Worm (Caenorhabditis elegans): ENCODE measurements around the gene sysm-1.
A peak's percentile ranks its signal among the peaks of the same experiment; 100 is the strongest.

Gene sysm-1

ce11 chrII:9107095-9107769, 24.2 kb upstream of the sysm-1 start, which contains the start of gene dyrb-1:
Gene dyrb-1, minus strand, starts transcription at chrII:9107145.
- TF ChIP-seq tbx-8 (GFP tag; optimal IDR thresholded peaks at IDR 0.05) (no peak), ces-1 (GFP tag; optimal IDR thresholded peaks at IDR 0.05) (peak; percentile 76)

ce11 chrII:9100798-9101197, 17.8 kb upstream of the sysm-1 start, which contains the start of gene T24H10.5:
Gene T24H10.5, plus strand, starts transcription at chrII:9101098.
- TF ChIP-seq ztf-11 (tag; optimal IDR thresholded peaks at IDR 0.05) (no peak), ceh-83 (GFP tag; optimal IDR thresholded peaks at IDR 0.05) (no peak), elt-1 (tag; optimal IDR thresholded peaks at IDR 0.05; ENCODE audit: borderline replicate concordance, insufficient read depth) (no peak), bed-3 (GFP tag; optimal IDR thresholded peaks at IDR 0.05) (no peak), ceh-43 (GFP tag; optimal IDR thresholded peaks at IDR 0.05) (no peak), blmp-1 (tag; optimal IDR thresholded peaks at IDR 0.05) (no peak), sem-2 (GFP tag; optimal IDR thresholded peaks at IDR 0.05) (no peak), unc-39 (tag; optimal IDR thresholded peaks at IDR 0.05) (no peak), lin-13 (tag; optimal IDR thresholded peaks at IDR 0.05) (no peak), drap-1 (GFP tag; optimal IDR thresholded peaks at IDR 0.05) (no peak), lin-32 (GFP tag; optimal IDR thresholded peaks at IDR 0.05) (no peak), ham-2 (GFP tag; optimal IDR thresholded peaks at IDR 0.05) (no peak), ces-1 (GFP tag; optimal IDR thresholded peaks at IDR 0.05) (no peak), lsy-2 (tag; optimal IDR thresholded peaks at IDR 0.05) (no peak), mab-5 (tag; optimal IDR thresholded peaks at IDR 0.05) (no peak), elt-3 (tag; optimal IDR thresholded peaks at IDR 0.05) (no peak), M03D4.4 (tag; optimal IDR thresholded peaks at IDR 0.05) (no peak), mls-2 (tag; optimal IDR thresholded peaks at IDR 0.05) (no peak), ceh-39 (tag; optimal IDR thresholded peaks at IDR 0.05) (no peak)

ce11 chrII:9099017-9099416, 16.0 kb upstream of the sysm-1 start, which contains the start of gene T24H10.1:
Gene T24H10.1, plus strand, starts transcription at chrII:9099371.
- TF ChIP-seq M03D4.4 (tag; optimal IDR thresholded peaks at IDR 0.05) (no peak), blmp-1 (tag; optimal IDR thresholded peaks at IDR 0.05) (no peak), cnd-1 (tag; optimal IDR thresholded peaks at IDR 0.05) (peak; percentile 30), nhr-76 (tag; optimal IDR thresholded peaks at IDR 0.05) (no peak), mls-2 (tag; optimal IDR thresholded peaks at IDR 0.05) (no peak), ces-1 (GFP tag; optimal IDR thresholded peaks at IDR 0.05) (peak; percentile 11), ceh-39 (tag; optimal IDR thresholded peaks at IDR 0.05) (no peak), snpc-4 (tag; optimal IDR thresholded peaks at IDR 0.05) (no peak), lsy-2 (tag; optimal IDR thresholded peaks at IDR 0.05) (peak; percentile 27), elt-1 (tag; optimal IDR thresholded peaks at IDR 0.05; ENCODE audit: borderline replicate concordance, insufficient read depth) (no peak), drap-1 (GFP tag; optimal IDR thresholded peaks at IDR 0.05) (no peak), elt-3 (tag; optimal IDR thresholded peaks at IDR 0.05) (no peak), unc-39 (tag; optimal IDR thresholded peaks at IDR 0.05) (no peak), unc-120 (tag; optimal IDR thresholded peaks at IDR 0.05; ENCODE audit: poor library complexity, severe bottlenecking) (peak; percentile 6), ceh-43 (GFP tag; optimal IDR thresholded peaks at IDR 0.05) (no peak), nhr-2 (tag; optimal IDR thresholded peaks at IDR 0.05) (no peak), zip-8 (tag; optimal IDR thresholded peaks at IDR 0.05) (no peak), pha-4 (tag; optimal IDR thresholded peaks at IDR 0.05) (peak; percentile 61), nhr-12 (tag; optimal IDR thresholded peaks at IDR 0.05) (no peak), nhr-28 (tag; optimal IDR thresholded peaks at IDR 0.05) (no peak), mab-5 (tag; optimal IDR thresholded peaks at IDR 0.05) (no peak), mep-1 (tag; optimal IDR thresholded peaks at IDR 0.05) (peak; percentile 38), lin-32 (GFP tag; optimal IDR thresholded peaks at IDR 0.05) (no peak), ham-2 (GFP tag; optimal IDR thresholded peaks at IDR 0.05) (no peak), hlh-1 (tag; optimal IDR thresholded peaks at IDR 0.05) (no peak), ztf-11 (tag; optimal IDR thresholded peaks at IDR 0.05) (no peak), unc-62 (GFP tag; optimal IDR thresholded peaks at IDR 0.05) (no peak), sem-2 (GFP tag; optimal IDR thresholded peaks at IDR 0.05) (no peak), ceh-83 (GFP tag; optimal IDR thresholded peaks at IDR 0.05) (no peak), lin-13 (tag; optimal IDR thresholded peaks at IDR 0.05) (peak; percentile 77), flh-1 (GFP tag; optimal IDR thresholded peaks at IDR 0.05) (no peak), tbx-8 (GFP tag; optimal IDR thresholded peaks at IDR 0.05) (no peak), bed-3 (GFP tag; optimal IDR thresholded peaks at IDR 0.05) (no peak), sptf-1 (tag; optimal IDR thresholded peaks at IDR 0.05) (no peak), nhr-237 (tag; optimal IDR thresholded peaks at IDR 0.05) (no peak)

All from whole organism, mixed stage, embryonic.